Fruit fly (Drosophila melanogaster): ENCODE results near the gene Gtpx.

Gtpx gene

dm6 chr3L:3334784-3335183 lies 8.7 kb downstream of the Gtpx start, which contains the start of gene CG14969 (continued):
- no peak for TF ChIP-seq Doc2 (GFP tag; IDR thresholded peaks at IDR 0.05)
- no peak for TF ChIP-seq pfk (GFP tag; optimal IDR thresholded peaks at IDR 0.05)
- TF ChIP-seq Dref (GFP tag; IDR thresholded peaks at IDR 0.05): peak; percentile 75
- peak; percentile 7 for TF ChIP-seq NC2β (GFP tag; optimal IDR thresholded peaks at IDR 0.05)
- TF ChIP-seq CG10979 (tag; optimal IDR thresholded peaks at IDR 0.05): no peak
- TF ChIP-seq CG13424 (tag; optimal IDR thresholded peaks at IDR 0.05): peak; percentile 6
- TF ChIP-seq CG34224 (GFP tag; IDR thresholded peaks at IDR 0.05; ENCODE audit: partially characterized antibody): peak; percentile 41
- no peak for TF ChIP-seq tio (GFP tag; optimal IDR thresholded peaks at IDR 0.05)
- TF ChIP-seq MESR4 (GFP tag; optimal IDR thresholded peaks at IDR 0.05): peak; percentile 28
- TF ChIP-seq Ssrp (tag; optimal IDR thresholded peaks at IDR 0.05): no peak
- peak; percentile 52; the same call in 1 of the 4 replicates for TF ChIP-seq Dll (GFP tag; IDR thresholded peaks at IDR 0.05; ENCODE audit: partially characterized antibody)
- peak; percentile 48; the same call in 1 of the 2 replicates for TF ChIP-seq bbx (GFP tag; IDR thresholded peaks at IDR 0.05; ENCODE audit: partially characterized antibody)
- TF ChIP-seq BEAF-32 (GFP tag; optimal IDR thresholded peaks at IDR 0.05): peak; percentile 54
- TF ChIP-seq HLH4C (GFP tag; IDR thresholded peaks at IDR 0.05; ENCODE audit: partially characterized antibody): 0 out of 3 replicates have a peak, but pooled peaks have one; percentile 24
- 0 out of 2 replicates have a peak, but pooled peaks have one; percentile 12 for TF ChIP-seq inv (GFP tag; IDR thresholded peaks at IDR 0.05; ENCODE audit: partially characterized antibody)
- no peak for TF ChIP-seq jing (GFP tag; optimal IDR thresholded peaks at IDR 0.05)
- peak; percentile 31 for TF ChIP-seq YL-1 (GFP tag; optimal IDR thresholded peaks at IDR 0.05)
- peak; percentile 41 for TF ChIP-seq Myb (GFP tag; optimal IDR thresholded peaks at IDR 0.05)
- TF ChIP-seq her (GFP tag; optimal IDR thresholded peaks at IDR 0.05): peak; percentile 3
- TF ChIP-seq CG9797 (GFP tag; optimal IDR thresholded peaks at IDR 0.05): peak; percentile 10
- no peak for TF ChIP-seq Hr3 (GFP tag; optimal IDR thresholded peaks at IDR 0.05)
- peak; percentile 39 for TF ChIP-seq Ets97D (GFP tag; optimal IDR thresholded peaks at IDR 0.05)
- TF ChIP-seq CG6791 (GFP tag; IDR thresholded peaks at IDR 0.05; ENCODE audit: partially characterized antibody): no peak
- no peak for TF ChIP-seq CG14441 (GFP tag; IDR thresholded peaks at IDR 0.05)
- peak; percentile 43 for TF ChIP-seq CG15514 (GFP tag; optimal IDR thresholded peaks at IDR 0.05)
- peak; percentile 67 for TF ChIP-seq CG13287 (GFP tag; IDR thresholded peaks at IDR 0.05; ENCODE audit: partially characterized antibody)
- TF ChIP-seq CG14860 (GFP tag; IDR thresholded peaks at IDR 0.05; ENCODE audit: partially characterized antibody): peak; percentile 46; the same call in 1 of the 3 replicates
- TF ChIP-seq Rfx (GFP tag; IDR thresholded peaks at IDR 0.05): peak; percentile 46
- no peak for TF ChIP-seq jigr1 (GFP tag; IDR thresholded peaks at IDR 0.05)
- TF ChIP-seq Sin3A (optimal IDR thresholded peaks at IDR 0.05): no peak
- TF ChIP-seq hb (GFP tag; IDR thresholded peaks at IDR 0.05; ENCODE audit: partially characterized antibody): no peak
- no peak for TF ChIP-seq ttk (GFP tag; IDR thresholded peaks at IDR 0.05)
- TF ChIP-seq MBD-R2 (GFP tag; IDR thresholded peaks at IDR 0.05): peak; percentile 72
- TF ChIP-seq lilli (GFP tag; optimal IDR thresholded peaks at IDR 0.05): peak; percentile 15
- TF ChIP-seq kay (GFP tag; optimal IDR thresholded peaks at IDR 0.05): no peak

DNA sequence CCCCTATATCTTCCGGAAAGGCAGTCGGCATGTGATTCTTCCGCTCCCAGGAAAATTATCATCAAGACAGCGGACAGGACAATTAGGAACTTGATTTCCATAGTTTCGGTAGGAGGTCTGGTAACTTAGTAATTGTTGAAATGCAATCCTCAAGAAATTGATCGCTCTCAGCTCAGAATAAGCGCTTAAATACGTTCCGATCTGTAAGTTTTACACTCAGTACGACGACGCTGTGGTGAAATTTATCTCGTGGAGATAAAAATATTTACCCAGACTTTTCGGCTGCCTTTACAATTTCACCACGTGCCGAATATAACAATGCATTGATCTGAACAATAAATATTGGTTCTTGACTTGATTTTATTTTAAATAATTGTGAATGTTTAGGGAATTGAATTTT lies 9.6 kb downstream of the Gtpx start, which contains the start of gene Drsl1:
Drsl1 (minus strand) TSS at position 101 of the 400 bp plus-strand sequence.
- TF ChIP-seq ATbp (GFP tag; optimal IDR thresholded peaks at IDR 0.05) (no peak), CG17186 (GFP tag; optimal IDR thresholded peaks at IDR 0.05) (no peak), crp (GFP tag; optimal IDR thresholded peaks at IDR 0.05) (no peak), cg (GFP tag; optimal IDR thresholded peaks at IDR 0.05) (no peak)
